Worm (Caenorhabditis elegans) whole organism, L3 larva: Measurements from ENCODE around the gene cts-1.

Experiments used
- R02D3.7 ChIP-seq: fragments of 150-350 bp; optimal IDR thresholded peaks from 2 replicates; lab custom pipeline; 2014; ENCODE audit warnings: missing biosample characterization, missing genetic modification characterization
- ZK546.5 ChIP-seq: sonication (generic microtip); optimal IDR thresholded peaks from 2 replicates; lab custom pipeline; 2017; ENCODE audit warnings: missing biosample characterization, missing genetic modification characterization
- aly-2 ChIP-seq: fragments of 150-350 bp; optimal IDR thresholded peaks from 2 replicates; lab custom pipeline; 2014; ENCODE audit warnings: missing biosample characterization, missing genetic modification characterization
- ceh-16 ChIP-seq: sonication (generic microtip); optimal IDR thresholded peaks from 2 replicates; lab custom pipeline; 2017; ENCODE audit warnings: missing biosample characterization, missing genetic modification characterization
- daf-12 ChIP-seq: fragments of 150-350 bp; optimal IDR thresholded peaks from 2 replicates; lab custom pipeline; 2014; ENCODE audit warnings: missing biosample characterization, missing genetic modification reagents, missing genetic modification characterization
- egl-27 ChIP-seq: sonication (generic microtip); optimal IDR thresholded peaks from 4 replicates; lab custom pipeline; 2017; ENCODE audit warnings: missing biosample characterization, missing genetic modification reagents, missing genetic modification characterization
- elt-1 ChIP-seq: fragments of 150-350 bp; optimal IDR thresholded peaks from 2 replicates; lab custom pipeline; 2014; ENCODE audit warnings: missing biosample characterization, missing genetic modification characterization
- elt-2 ChIP-seq: sonication (generic microtip); optimal IDR thresholded peaks from 2 replicates; lab custom pipeline; 2016; ENCODE audit warnings: missing genetic modification reagents, mild to moderate bottlenecking, missing genetic modification characterization, missing compliant biosample characterization
- elt-3 ChIP-seq, 3 experiments: fragments of 150-350 bp in 1 of 3; sonication (generic microtip) in 2 of 3; optimal IDR thresholded peaks; 2 replicates in 2 of 3; 4 replicates in 1 of 3; lab custom pipeline; 2014 to 2017; ENCODE audit warnings: missing biosample characterization in 3 of 3, missing genetic modification characterization in 3 of 3
- fkh-10 ChIP-seq: sonication (generic microtip); optimal IDR thresholded peaks from 2 replicates; lab custom pipeline; 2017; ENCODE audit warnings: missing biosample characterization, missing genetic modification reagents, missing genetic modification characterization
- fkh-2 ChIP-seq: fragments of 150-350 bp; optimal IDR thresholded peaks from 2 replicates; lab custom pipeline; 2014; ENCODE audit warnings: missing biosample characterization, missing genetic modification reagents, missing genetic modification characterization
- fos-1 ChIP-seq: fragments of 150-350 bp; optimal IDR thresholded peaks from 2 replicates; lab custom pipeline; 2014; ENCODE audit warnings: missing biosample characterization, missing genetic modification characterization
- hmg-11 ChIP-seq: sonication (generic microtip); optimal IDR thresholded peaks from 2 replicates; lab custom pipeline; 2016; ENCODE audit warnings: missing genetic modification characterization, missing compliant biosample characterization
- jun-1 ChIP-seq: fragments of 150-350 bp; optimal IDR thresholded peaks from 2 replicates; lab custom pipeline; 2014; ENCODE audit warnings: missing biosample characterization, missing genetic modification reagents, missing genetic modification characterization
- lin-15B ChIP-seq: fragments of 150-350 bp; optimal IDR thresholded peaks from 2 replicates; lab custom pipeline; 2014; ENCODE audit warnings: missing biosample characterization, missing genetic modification characterization
- lin-39 ChIP-seq: fragments of 150-350 bp; optimal IDR thresholded peaks from 2 replicates; lab custom pipeline; 2018; ENCODE audit warnings: missing biosample characterization, missing genetic modification reagents, missing genetic modification characterization
- mdl-1 ChIP-seq: fragments of 150-350 bp; optimal IDR thresholded peaks from 2 replicates; lab custom pipeline; 2014; ENCODE audit warnings: missing biosample characterization, missing genetic modification characterization
- mml-1 ChIP-seq: fragments of 150-350 bp; sonication (generic microtip); optimal IDR thresholded peaks from 3 replicates; lab custom pipeline; 2014; ENCODE audit warnings: missing biosample characterization, missing genetic modification characterization
- nfya-1 ChIP-seq: sonication (generic microtip); optimal IDR thresholded peaks from 2 replicates; lab custom pipeline; 2017; ENCODE audit warnings: missing genetic modification characterization, mild to moderate bottlenecking, missing compliant biosample characterization, antibody characterized with exemption, moderate library complexity; ENCODE audit not compliant: insufficient read depth
- nhr-12 ChIP-seq: fragments of 150-350 bp; optimal IDR thresholded peaks from 2 replicates; lab custom pipeline; 2014; ENCODE audit warnings: missing biosample characterization, missing genetic modification characterization
- nhr-23 ChIP-seq: fragments of 150-350 bp; optimal IDR thresholded peaks from 2 replicates; lab custom pipeline; 2014; ENCODE audit warnings: missing biosample characterization, missing genetic modification reagents, missing genetic modification characterization
- nhr-237 ChIP-seq: fragments of 150-350 bp; optimal IDR thresholded peaks from 2 replicates; lab custom pipeline; 2014; ENCODE audit warnings: missing biosample characterization, missing genetic modification characterization
- nhr-25 ChIP-seq: sonication (generic microtip); optimal IDR thresholded peaks from 2 replicates; lab custom pipeline; 2017; ENCODE audit warnings: missing biosample characterization, missing genetic modification characterization
- nhr-43 ChIP-seq: sonication (generic microtip); optimal IDR thresholded peaks from 2 replicates; lab custom pipeline; 2016; ENCODE audit warnings: mild to moderate bottlenecking, missing genetic modification characterization, missing compliant biosample characterization; ENCODE audit not compliant: poor library complexity, severe bottlenecking
- nhr-67 ChIP-seq: fragments of 150-350 bp; optimal IDR thresholded peaks from 2 replicates; lab custom pipeline; 2014; ENCODE audit warnings: missing biosample characterization, missing genetic modification characterization
- nhr-76 ChIP-seq: fragments of 150-350 bp; sonication (generic microtip); optimal IDR thresholded peaks from 5 replicates; lab custom pipeline; 2014; ENCODE audit warnings: missing biosample characterization, missing genetic modification characterization
- nhr-77 ChIP-seq: fragments of 150-350 bp; optimal IDR thresholded peaks from 2 replicates; lab custom pipeline; 2014; ENCODE audit warnings: missing biosample characterization, missing genetic modification characterization
- pqm-1 ChIP-seq: fragments of 150-350 bp; optimal IDR thresholded peaks from 2 replicates; lab custom pipeline; 2017; ENCODE audit warnings: missing biosample characterization, missing genetic modification characterization, inconsistent platforms
- skn-1 ChIP-seq: fragments of 150-350 bp; optimal IDR thresholded peaks from 2 replicates; lab custom pipeline; 2014; ENCODE audit warnings: missing biosample characterization, missing genetic modification characterization
- zag-1 ChIP-seq: fragments of 150-350 bp; optimal IDR thresholded peaks from 2 replicates; lab custom pipeline; 2014; ENCODE audit warnings: missing biosample characterization, missing genetic modification characterization
- ztf-11 ChIP-seq: fragments of 150-350 bp; optimal IDR thresholded peaks from 2 replicates; lab custom pipeline; 2014; ENCODE audit warnings: missing biosample characterization, missing genetic modification characterization
- ztf-4 ChIP-seq: fragments of 150-350 bp; optimal IDR thresholded peaks from 2 replicates; lab custom pipeline; 2014; ENCODE audit warnings: missing biosample characterization, missing genetic modification characterization

The cts-1 gene

ce11 chrIII:10194569-10194968 is 21.9 kb downstream of the cts-1 start:
- TF ChIP-seq jun-1 (tag; lab: Kevin White, UChicago) (no peak), nfya-1 (peak; percentile 82)

- no peak for TF ChIP-seq zag-1
- no peak for TF ChIP-seq elt-1 (tag; lab: Kevin White, UChicago)
- TF ChIP-seq nhr-25 (tag; lab: Kevin White, UChicago) = no peak
- TF ChIP-seq nhr-77 (tag; lab: Kevin White, UChicago) = no peak
- TF ChIP-seq nhr-237 (tag; lab: Kevin White, UChicago) = no peak
- TF ChIP-seq nhr-67 (tag; lab: Kevin White, UChicago) = no peak
- TF ChIP-seq mdl-1 (tag; lab: Kevin White, UChicago) = no peak
- no peak for TF ChIP-seq ztf-11 (tag; lab: Kevin White, UChicago)
- TF ChIP-seq nhr-43 = no peak
- no peak for TF ChIP-seq nhr-76 (tag; lab: Kevin White, UChicago)
- TF ChIP-seq daf-12 (tag; lab: Kevin White, UChicago) = no peak
- TF ChIP-seq aly-2 = no peak
- TF ChIP-seq lin-39 (tag; lab: Kevin White, UChicago) = no peak
- TF ChIP-seq fkh-10 (GFP tag; lab: Kevin White, UChicago) = no peak
- TF ChIP-seq skn-1 = no peak
- TF ChIP-seq lin-15B (tag; lab: Kevin White, UChicago) = no peak
Measured at ce11 chrIII:10188912-10189311, 27.5 kb downstream of the cts-1 start, which contains the start of gene epac-1. epac-1 (plus strand) TSS chrIII:10189212.

- TF ChIP-seq mml-1 (tag; lab: Kevin White, UChicago) = no peak
- TF ChIP-seq mdl-1 (tag; lab: Kevin White, UChicago) = no peak
- no peak for TF ChIP-seq nhr-25 (tag; lab: Kevin White, UChicago)
- TF ChIP-seq nfya-1 = peak; percentile 66
- peak; percentile 37 for TF ChIP-seq hmg-11 (tag; lab: Kevin White, UChicago)
- no peak for TF ChIP-seq pqm-1 (tag; lab: Kevin White, UChicago)
- no peak for TF ChIP-seq ceh-16 (tag; lab: Kevin White, UChicago)
- peak; percentile 19 for TF ChIP-seq lin-15B (tag; lab: Kevin White, UChicago)
- no peak for TF ChIP-seq nhr-12
- no peak for TF ChIP-seq fkh-10 (GFP tag; lab: Kevin White, UChicago)
- no peak for TF ChIP-seq nhr-76 (tag; lab: Kevin White, UChicago)
- peak; percentile 50 for TF ChIP-seq lin-39 (tag; lab: Kevin White, UChicago)
Measured at ce11 chrIII:10187840-10188239, 28.6 kb downstream of the cts-1 start.

- TF ChIP-seq lin-39 (tag; lab: Kevin White, UChicago) (peak; percentile 35), nhr-77 (tag; lab: Kevin White, UChicago) (no peak)
- TF ChIP-seq, all 47 proteins: peak for 1
Measured at ce11 chrIII:10186160-10186559, 30.3 kb downstream of the cts-1 start, which contains the start of gene unc-47. unc-47 (minus strand) TSS chrIII:10186260.

- TF ChIP-seq ztf-4 (tag; lab: Kevin White, UChicago) (no peak), ceh-16 (tag; lab: Kevin White, UChicago) (no peak), lin-15B (tag; lab: Kevin White, UChicago) (no peak), egl-27 (tag; lab: Kevin White, UChicago) (no peak), elt-2 (tag; lab: Kevin White, UChicago) (no peak), mdl-1 (tag; lab: Kevin White, UChicago) (no peak), nhr-23 (tag; lab: Kevin White, UChicago) (no peak), R02D3.7 (tag; lab: Kevin White, UChicago) (no peak), fos-1 (no peak), elt-3 (tag; optimal IDR thresholded peaks at IDR 0.05; lab: Kevin White, UChicago) (no peak), ZK546.5 (no peak), daf-12 (tag; lab: Kevin White, UChicago) (no peak), lin-39 (tag; lab: Kevin White, UChicago) (no peak), jun-1 (tag; lab: Kevin White, UChicago) (no peak)
Measured at ce11 chrIII:10181868-10182267, 34.6 kb downstream of the cts-1 start.

- TF ChIP-seq skn-1 (no peak), aly-2 (no peak), fkh-10 (GFP tag; lab: Kevin White, UChicago) (no peak), nhr-67 (tag; lab: Kevin White, UChicago) (no peak), nhr-237 (tag; lab: Kevin White, UChicago) (no peak), fkh-2 (tag; lab: Kevin White, UChicago) (no peak), lin-15B (tag; lab: Kevin White, UChicago) (no peak)
Measured at ce11 chrIII:10179444-10179843, 37.0 kb downstream of the cts-1 start.
